Worm (Caenorhabditis elegans) whole organism, L1 larva: ENCODE measurements around the gene tbc-19.

Experiments
- C04F5.9 ChIP-seq: sonication (generic microtip); optimal IDR thresholded peaks from 2 replicates; lab custom pipeline; 2016; ENCODE audit warnings: missing genetic modification characterization, missing compliant biosample characterization
- F16B12.6 ChIP-seq: fragments of 150-350 bp; optimal IDR thresholded peaks from 2 replicates; lab custom pipeline; 2014; ENCODE audit warnings: missing biosample characterization, missing genetic modification characterization
- aly-2 ChIP-seq: fragments of 150-350 bp; optimal IDR thresholded peaks from 2 replicates; lab custom pipeline; 2014; ENCODE audit warnings: missing biosample characterization, missing genetic modification characterization
- ama-1 ChIP-seq: fragments of 150-350 bp; optimal IDR thresholded peaks from 2 replicates; lab custom pipeline; 2014
- blmp-1 ChIP-seq: fragments of 150-350 bp; optimal IDR thresholded peaks from 2 replicates; lab custom pipeline; 2014; ENCODE audit warnings: missing biosample characterization, missing genetic modification characterization
- ceh-90 ChIP-seq: sonication (generic microtip); optimal IDR thresholded peaks from 2 replicates; lab custom pipeline; 2016; ENCODE audit warnings: missing genetic modification characterization, missing compliant biosample characterization
- dpl-1 ChIP-seq, 3 experiments: fragments of 150-350 bp in 2 of 3; sonication (generic microtip) in 1 of 3; optimal IDR thresholded peaks; 2 replicates each; lab custom pipeline; 2014 to 2017; ENCODE audit warnings: missing biosample characterization in 3 of 3, missing genetic modification characterization in 3 of 3, missing genetic modification reagents in 3 of 3
- dsc-1 ChIP-seq: sonication (generic microtip); optimal IDR thresholded peaks from 2 replicates; lab custom pipeline; 2016; ENCODE audit warnings: mild to moderate bottlenecking, missing genetic modification characterization, missing compliant biosample characterization
- efl-1 ChIP-seq, 4 experiments: fragments of 150-350 bp; optimal IDR thresholded peaks in 3 of 4; peaks in 1 of 4; 1 replicate in 1 of 4; 2 replicates in 3 of 4; lab custom pipeline; 2014; ENCODE audit warnings: missing biosample characterization in 2 of 4, missing genetic modification characterization in 2 of 4, missing genetic modification reagents in 2 of 4
- egl-13 ChIP-seq: sonication (generic microtip); optimal IDR thresholded peaks from 2 replicates; lab custom pipeline; 2016; ENCODE audit warnings: missing genotype, missing genetic modification reagents, missing genetic modification characterization, missing compliant biosample characterization
- egl-27 ChIP-seq, 2 experiments: fragments of 150-350 bp in 1 of 2; sonication (generic microtip); optimal IDR thresholded peaks; 3 replicates each; lab custom pipeline; 2017 to 2018; ENCODE audit warnings: missing biosample characterization in 2 of 2, missing genetic modification characterization in 2 of 2, missing genetic modification reagents in 2 of 2
- elt-2 ChIP-seq: sonication (generic microtip); optimal IDR thresholded peaks from 2 replicates; lab custom pipeline; 2016; ENCODE audit warnings: missing genetic modification characterization, mild to moderate bottlenecking, inconsistent platforms, missing compliant biosample characterization, missing genetic modification reagents
- fkh-10 ChIP-seq: sonication (generic microtip); optimal IDR thresholded peaks from 2 replicates; lab custom pipeline; 2017; ENCODE audit warnings: missing biosample characterization, missing genetic modification reagents, missing genetic modification characterization
- fkh-4 ChIP-seq: sonication (generic microtip); optimal IDR thresholded peaks from 2 replicates; lab custom pipeline; 2016; ENCODE audit warnings: missing compliant biosample characterization, missing genetic modification characterization, borderline replicate concordance
- fkh-8 ChIP-seq: sonication (generic microtip); optimal IDR thresholded peaks from 2 replicates; lab custom pipeline; 2016; ENCODE audit warnings: mild to moderate bottlenecking, missing genetic modification characterization, missing compliant biosample characterization
- fos-1 ChIP-seq: fragments of 150-350 bp; optimal IDR thresholded peaks from 2 replicates; lab custom pipeline; 2014; ENCODE audit warnings: missing biosample characterization, missing genetic modification characterization
- irx-1 ChIP-seq: sonication (generic microtip); optimal IDR thresholded peaks from 2 replicates; lab custom pipeline; 2016; ENCODE audit warnings: missing genetic modification characterization, missing compliant biosample characterization
- isw-1 ChIP-seq: fragments of 200-800 bp; sonication (Bioruptor generic); IDR thresholded peaks from 2 replicates; pipeline ENCODE4 v1.3.6; 2022; ENCODE audit warnings: missing genetic modification characterization, missing compliant biosample characterization
- jun-1 ChIP-seq: fragments of 150-350 bp; optimal IDR thresholded peaks from 2 replicates; lab custom pipeline; 2014; ENCODE audit warnings: missing biosample characterization, missing genetic modification reagents, missing genetic modification characterization
- lin-14 ChIP-seq: fragments of 200-800 bp; sonication (Bioruptor generic); optimal IDR thresholded peaks from 2 replicates; lab custom pipeline; 2018; ENCODE audit warnings: mild to moderate bottlenecking, missing genetic modification characterization, moderate library complexity, missing compliant biosample characterization
- lin-15B ChIP-seq: fragments of 150-350 bp; sonication (generic microtip); optimal IDR thresholded peaks from 3 replicates; lab custom pipeline; 2014; ENCODE audit warnings: missing biosample characterization, missing genetic modification characterization
- lin-35 ChIP-seq, 2 experiments: fragments of 150-350 bp; optimal IDR thresholded peaks; 2 replicates each; lab custom pipeline; 2014; ENCODE audit warnings: missing biosample characterization in 2 of 2, missing genetic modification characterization in 2 of 2, missing genetic modification reagents in 2 of 2
- lin-39 ChIP-seq: fragments of 150-350 bp; optimal IDR thresholded peaks from 2 replicates; lab custom pipeline; 2014; ENCODE audit warnings: missing biosample characterization, missing genetic modification reagents, missing genetic modification characterization
- mab-9 ChIP-seq: fragments of 200-800 bp; sonication (Bioruptor generic); IDR thresholded peaks from 2 replicates; pipeline ENCODE4 v1.3.6; 2022; ENCODE audit warnings: missing genetic modification reagents, missing genetic modification characterization, missing compliant biosample characterization
- mdl-1 ChIP-seq, 2 experiments: fragments of 150-350 bp; optimal IDR thresholded peaks; 2 replicates each; lab custom pipeline; 2014 to 2017; ENCODE audit warnings: missing biosample characterization in 2 of 2, missing genetic modification characterization in 2 of 2, inconsistent platforms in 1 of 2
- mef-2 ChIP-seq: fragments of 150-350 bp; optimal IDR thresholded peaks from 2 replicates; lab custom pipeline; 2014; ENCODE audit warnings: missing biosample characterization, missing genetic modification characterization
- mep-1 ChIP-seq: fragments of 150-350 bp; optimal IDR thresholded peaks from 2 replicates; lab custom pipeline; 2014; ENCODE audit warnings: missing biosample characterization, missing genetic modification characterization
- nhr-12 ChIP-seq: sonication (generic microtip); optimal IDR thresholded peaks from 2 replicates; lab custom pipeline; 2017; ENCODE audit warnings: missing biosample characterization, missing genetic modification characterization
- nhr-237 ChIP-seq: fragments of 150-350 bp; optimal IDR thresholded peaks from 2 replicates; lab custom pipeline; 2014; ENCODE audit warnings: missing biosample characterization, missing genetic modification characterization
- nhr-28 ChIP-seq: fragments of 150-350 bp; optimal IDR thresholded peaks from 2 replicates; lab custom pipeline; 2014; ENCODE audit warnings: missing biosample characterization, missing genetic modification characterization
- nhr-47 ChIP-seq: sonication (generic microtip); optimal IDR thresholded peaks from 2 replicates; lab custom pipeline; 2016; ENCODE audit warnings: mild to moderate bottlenecking, missing genetic modification characterization, moderate library complexity, missing compliant biosample characterization
- nhr-71 ChIP-seq: sonication (generic microtip); optimal IDR thresholded peaks from 2 replicates; lab custom pipeline; 2016; ENCODE audit warnings: mild to moderate bottlenecking, missing genetic modification characterization, moderate library complexity, missing compliant biosample characterization
- nhr-76 ChIP-seq: sonication (generic microtip); optimal IDR thresholded peaks from 2 replicates; lab custom pipeline; 2017; ENCODE audit warnings: missing biosample characterization, missing genetic modification characterization
- pax-3 ChIP-seq: fragments of 200-800 bp; sonication (Bioruptor generic); optimal IDR thresholded peaks from 2 replicates; lab custom pipeline; 2018; ENCODE audit warnings: mild to moderate bottlenecking, missing genetic modification characterization, moderate library complexity, missing compliant biosample characterization
- pqm-1 ChIP-seq: sonication (generic microtip); optimal IDR thresholded peaks from 3 replicates; lab custom pipeline; 2017; ENCODE audit warnings: missing biosample characterization, missing genetic modification characterization
- skn-1 ChIP-seq: fragments of 150-350 bp; optimal IDR thresholded peaks from 2 replicates; lab custom pipeline; 2014; ENCODE audit warnings: missing biosample characterization, missing genetic modification characterization
- snpc-4 ChIP-seq: fragments of 150-350 bp; optimal IDR thresholded peaks from 2 replicates; lab custom pipeline; 2014; ENCODE audit warnings: missing biosample characterization, missing genetic modification characterization
- snu-23 ChIP-seq: sonication (generic microtip); optimal IDR thresholded peaks from 2 replicates; lab custom pipeline; 2016; ENCODE audit warnings: missing genetic modification characterization, missing compliant biosample characterization
- swsn-7 ChIP-seq: sonication (generic microtip); optimal IDR thresholded peaks from 2 replicates; lab custom pipeline; 2016; ENCODE audit warnings: missing genetic modification characterization, missing compliant biosample characterization
- tbx-2 ChIP-seq: sonication (generic microtip); optimal IDR thresholded peaks from 2 replicates; lab custom pipeline; 2016; ENCODE audit warnings: missing genetic modification characterization, missing compliant biosample characterization
- tlp-1 ChIP-seq: fragments of 150-350 bp; optimal IDR thresholded peaks from 2 replicates; lab custom pipeline; 2014; ENCODE audit warnings: missing biosample characterization, missing genetic modification characterization
- unc-30 ChIP-seq: sonication (generic microtip); optimal IDR thresholded peaks from 2 replicates; lab custom pipeline; 2017; ENCODE audit warnings: missing biosample characterization, missing genetic modification characterization
- unc-98 ChIP-seq: fragments of 200-800 bp; sonication (Bioruptor generic); IDR thresholded peaks from 2 replicates; pipeline ENCODE4 v1.3.6; 2022; ENCODE audit warnings: missing genetic modification characterization, missing compliant biosample characterization
- xbp-1 ChIP-seq: sonication (generic microtip); optimal IDR thresholded peaks from 2 replicates; lab custom pipeline; 2016; ENCODE audit warnings: missing genetic modification characterization, missing compliant biosample characterization
- ztf-11 ChIP-seq, 2 experiments: sonication (generic microtip); optimal IDR thresholded peaks; 2 replicates each; lab custom pipeline; 2016 to 2017; ENCODE audit warnings: missing genetic modification characterization in 2 of 2, missing biosample characterization in 1 of 2, missing compliant biosample characterization in 1 of 2
- ztf-4 ChIP-seq: fragments of 150-350 bp; optimal IDR thresholded peaks from 2 replicates; lab custom pipeline; 2014; ENCODE audit warnings: missing biosample characterization, missing genetic modification characterization

Gene tbc-19

DNA sequence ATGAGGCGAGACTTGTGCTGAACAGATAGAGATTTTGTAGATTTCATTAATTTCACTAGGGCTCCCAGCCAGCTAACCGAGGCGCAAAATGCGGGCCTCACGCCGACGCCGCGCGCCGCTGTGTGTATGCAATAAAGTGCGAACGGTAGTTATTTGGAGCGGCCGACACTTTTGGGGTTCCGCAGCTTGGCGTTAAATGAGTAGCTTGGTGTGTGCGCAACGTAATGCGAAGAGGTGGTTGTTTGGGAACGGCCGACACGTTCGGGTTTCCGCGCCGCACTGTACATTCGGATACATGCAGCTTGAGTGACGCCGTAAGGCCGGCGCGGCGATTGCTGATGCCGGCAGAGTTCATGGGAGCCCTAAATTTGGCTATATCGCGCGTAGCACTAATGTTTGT, 4.2 kb downstream of the tbc-19 start:
- TF ChIP-seq nhr-12 (no peak), snpc-4 (tag; lab: Kevin White, UChicago) (peak; percentile 9)

DNA sequence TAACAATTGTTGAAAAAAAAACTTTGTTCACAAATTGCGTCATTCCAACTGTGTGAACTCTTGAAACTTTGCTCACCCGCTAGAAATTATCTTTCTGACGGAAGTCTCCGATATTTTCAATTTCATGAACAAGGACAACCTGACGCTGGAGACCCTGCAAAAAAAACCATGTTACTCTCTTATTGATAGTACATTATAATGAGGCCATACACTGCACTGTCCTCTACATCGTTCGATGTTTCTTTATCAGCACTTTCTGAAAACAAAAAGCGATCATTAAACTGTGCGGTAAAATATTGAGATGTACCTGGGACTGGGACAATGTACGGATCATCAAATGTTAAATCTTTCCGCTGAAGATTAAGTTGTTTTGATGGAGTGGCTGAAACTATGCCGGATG, 8.8 kb downstream of the tbc-19 start:
- TF ChIP-seq mep-1 (tag; lab: Kevin White, UChicago), result no peak
- TF ChIP-seq efl-1 (optimal IDR thresholded peaks at IDR 0.05; lab: Kevin White, UChicago), result no peak
- TF ChIP-seq efl-1 (GFP tag; optimal IDR thresholded peaks at IDR 0.05 in 1 of 2; lab: Kevin White, UChicago), result no peak
- TF ChIP-seq nhr-76 (tag; lab: Kevin White, UChicago), result no peak
- peak; percentile 30 for TF ChIP-seq elt-2 (tag; lab: Kevin White, UChicago)
- TF ChIP-seq egl-27 (tag; optimal IDR thresholded peaks at IDR 0.05; lab: Kevin White, UChicago), result no peak
- TF ChIP-seq F16B12.6 (tag; lab: Kevin White, UChicago), result no peak
- no peak for TF ChIP-seq tlp-1 (tag; lab: Kevin White, UChicago)
- no peak for TF ChIP-seq pqm-1 (tag; lab: Kevin White, UChicago)

ce11 chrX:14002739-14003138, 9.6 kb downstream of the tbc-19 start:
- no peak for TF ChIP-seq fkh-10
- no peak for TF ChIP-seq efl-1 (optimal IDR thresholded peaks at IDR 0.05; lab: Kevin White, UChicago)
- peak in 1 of 2 experiments; percentile 9 for TF ChIP-seq efl-1 (GFP tag; optimal IDR thresholded peaks at IDR 0.05 in 1 of 2; lab: Kevin White, UChicago)
- TF ChIP-seq xbp-1, result no peak
- TF ChIP-seq fkh-8 (tag; lab: Kevin White, UChicago), result no peak
- TF ChIP-seq unc-30 (tag; lab: Kevin White, UChicago), result no peak

DNA sequence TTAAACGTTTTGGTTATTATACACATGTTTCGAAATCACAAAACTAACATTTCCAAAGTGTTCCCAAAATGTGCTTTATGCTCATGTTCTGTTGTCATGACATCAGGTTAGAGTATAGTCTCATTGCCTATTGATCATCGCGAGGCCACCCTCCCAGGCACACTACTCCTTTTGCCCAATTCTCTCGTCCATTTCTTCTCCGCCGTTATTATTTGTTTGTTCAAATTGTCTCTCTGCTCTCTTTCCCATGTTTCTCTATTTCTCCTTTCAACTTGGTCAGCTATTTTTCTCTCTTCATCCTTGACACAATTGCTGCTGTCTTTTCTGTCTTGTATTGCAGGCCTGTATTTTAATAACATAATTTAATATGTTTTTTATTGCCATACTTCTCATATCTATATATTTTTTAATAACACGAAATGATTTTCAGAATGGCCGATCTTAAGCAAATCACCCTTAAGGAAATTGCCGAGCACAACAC, 10.8 kb downstream of the tbc-19 start, which contains the start of gene cytb-5.1:
TSS of gene cytb-5.1 (plus strand) at position 431 of the 481 bp plus-strand sequence.
- TF ChIP-seq blmp-1 (tag; lab: Kevin White, UChicago), result peak; percentile 45
- peak; percentile 2 for TF ChIP-seq skn-1 (tag; lab: Kevin White, UChicago)
- peak; percentile 39 for TF ChIP-seq fkh-8 (tag; lab: Kevin White, UChicago)
- TF ChIP-seq egl-13, result no peak
- TF ChIP-seq swsn-7 (tag; lab: Kevin White, UChicago), result peak; percentile 38
- TF ChIP-seq lin-35 (GFP tag; optimal IDR thresholded peaks at IDR 0.05; lab: Kevin White, UChicago), result peak in 1 of 2 experiments; percentile 24
- TF ChIP-seq nhr-237, result peak; percentile 3
- TF ChIP-seq dpl-1 (GFP tag; optimal IDR thresholded peaks at IDR 0.05; lab: Kevin White, UChicago), result no peak
- no peak for TF ChIP-seq lin-39 (tag; lab: Kevin White, UChicago)
- TF ChIP-seq tbx-2 (tag; lab: Kevin White, UChicago), result no peak
- TF ChIP-seq mep-1 (tag; lab: Kevin White, UChicago), result no peak
- TF ChIP-seq snu-23 (GFP tag; lab: Kevin White, UChicago), result peak; percentile 36
- TF ChIP-seq fkh-4 (tag; lab: Kevin White, UChicago), result no peak
- no peak for TF ChIP-seq aly-2 (tag; lab: Kevin White, UChicago)
- TF ChIP-seq mef-2 (tag; lab: Kevin White, UChicago), result no peak
- no peak for TF ChIP-seq tlp-1 (tag; lab: Kevin White, UChicago)
- TF ChIP-seq lin-14 (GFP tag; lab: Kevin White, UChicago), result peak; percentile 68
- no peak for TF ChIP-seq ama-1 (lab: Kevin White, UChicago)
- TF ChIP-seq C04F5.9 (tag; lab: Kevin White, UChicago), result no peak
- no peak for TF ChIP-seq nhr-76 (tag; lab: Kevin White, UChicago)
- peak; percentile 52 for TF ChIP-seq nhr-71 (tag; lab: Kevin White, UChicago)
- TF ChIP-seq pax-3 (tag; lab: Kevin White, UChicago), result no peak
- peak; percentile 44 for TF ChIP-seq jun-1 (tag; lab: Kevin White, UChicago)
- TF ChIP-seq mdl-1 (tag; optimal IDR thresholded peaks at IDR 0.05; lab: Kevin White, UChicago), result peak in 1 of 2 experiments; percentile 5
- TF ChIP-seq irx-1 (tag; lab: Kevin White, UChicago), result no peak
- no peak for TF ChIP-seq nhr-28 (tag; lab: Kevin White, UChicago)
- no peak for TF ChIP-seq ztf-11 (tag; optimal IDR thresholded peaks at IDR 0.05; lab: Kevin White, UChicago)
- TF ChIP-seq dsc-1, result no peak
- TF ChIP-seq mab-9 (GFP tag; lab: Robert Waterston, UW), result no peak
- peak; percentile 6 for TF ChIP-seq xbp-1
- peak; percentile 8 for TF ChIP-seq elt-2 (tag; lab: Kevin White, UChicago)
- TF ChIP-seq ztf-4 (tag; lab: Kevin White, UChicago), result no peak
- TF ChIP-seq ceh-90 (tag; lab: Kevin White, UChicago), result no peak
- TF ChIP-seq isw-1 (GFP tag; lab: Robert Waterston, UW), result no peak
- peak; percentile 28 for TF ChIP-seq nhr-47
- no peak for TF ChIP-seq unc-98
- no peak for TF ChIP-seq fos-1 (tag; lab: Kevin White, UChicago)
- TF ChIP-seq efl-1 (optimal IDR thresholded peaks at IDR 0.05; lab: Kevin White, UChicago), result peak in 1 of 2 experiments; percentile 8
- TF ChIP-seq efl-1 (GFP tag; optimal IDR thresholded peaks at IDR 0.05 in 1 of 2; lab: Kevin White, UChicago), result peak in 1 of 2 experiments; percentile 7
- no peak for TF ChIP-seq lin-15B (tag; lab: Kevin White, UChicago)
